Worm (Caenorhabditis elegans) whole organism, mixed stage, embryonic: ENCODE data around the gene C10A4.1.

Source experiments
- M03D4.4 ChIP-seq: sonication (generic microtip); optimal IDR thresholded peaks from 2 replicates; lab custom pipeline; 2017; ENCODE audit warnings: mild to moderate bottlenecking, missing genetic modification characterization, missing compliant biosample characterization
- bed-3 ChIP-seq: fragments of 200-800 bp; sonication (Bioruptor generic); optimal IDR thresholded peaks from 3 replicates; lab custom pipeline; 2018; ENCODE audit warnings: mild to moderate bottlenecking, missing genetic modification characterization, moderate library complexity, missing compliant biosample characterization
- blmp-1 ChIP-seq: fragments of 150-350 bp; optimal IDR thresholded peaks from 2 replicates; lab custom pipeline; 2014; ENCODE audit warnings: missing biosample characterization, missing genetic modification characterization
- ceh-39 ChIP-seq: fragments of 150-350 bp; optimal IDR thresholded peaks from 2 replicates; lab custom pipeline; 2014; ENCODE audit warnings: missing biosample characterization, missing genetic modification characterization
- ces-1 ChIP-seq: fragments of 150-350 bp; optimal IDR thresholded peaks from 2 replicates; lab custom pipeline; 2014; ENCODE audit warnings: missing biosample characterization, missing genetic modification reagents, missing genetic modification characterization
- cnd-1 ChIP-seq: fragments of 200-800 bp; sonication (Bioruptor generic); optimal IDR thresholded peaks from 2 replicates; lab custom pipeline; 2018; ENCODE audit warnings: mild to moderate bottlenecking, missing genetic modification characterization, missing compliant biosample characterization
- drap-1 ChIP-seq: fragments of 200-800 bp; sonication (Bioruptor generic); optimal IDR thresholded peaks from 3 replicates; lab custom pipeline; 2018; ENCODE audit warnings: mild to moderate bottlenecking, missing genetic modification characterization, missing compliant biosample characterization
- elt-1 ChIP-seq: sonication (generic microtip); optimal IDR thresholded peaks from 2 replicates; lab custom pipeline; 2017; ENCODE audit warnings: missing genetic modification characterization, mild to moderate bottlenecking, missing compliant biosample characterization, antibody characterized with exemption, moderate library complexity, borderline replicate concordance; ENCODE audit not compliant: insufficient read depth
- elt-3 ChIP-seq: fragments of 150-350 bp; optimal IDR thresholded peaks from 2 replicates; lab custom pipeline; 2014; ENCODE audit warnings: missing biosample characterization, missing genetic modification characterization
- flh-1 ChIP-seq: fragments of 200-800 bp; sonication (Bioruptor generic); optimal IDR thresholded peaks from 2 replicates; lab custom pipeline; 2018; ENCODE audit warnings: mild to moderate bottlenecking, missing genetic modification characterization, moderate library complexity, missing compliant biosample characterization
- ham-2 ChIP-seq: fragments of 200-800 bp; sonication (Bioruptor generic); optimal IDR thresholded peaks from 2 replicates; lab custom pipeline; 2018; ENCODE audit warnings: mild to moderate bottlenecking, missing genetic modification characterization, missing compliant biosample characterization
- hlh-1 ChIP-seq: fragments of 150-350 bp; optimal IDR thresholded peaks from 2 replicates; lab custom pipeline; 2014; ENCODE audit warnings: missing biosample characterization, missing genetic modification reagents, missing genetic modification characterization
- lin-13 ChIP-seq: fragments of 150-350 bp; optimal IDR thresholded peaks from 2 replicates; lab custom pipeline; 2014; ENCODE audit warnings: missing biosample characterization, missing genetic modification characterization
- lin-32 ChIP-seq: fragments of 200-800 bp; sonication (Bioruptor generic); optimal IDR thresholded peaks from 2 replicates; lab custom pipeline; 2018; ENCODE audit warnings: mild to moderate bottlenecking, missing genetic modification characterization, missing compliant biosample characterization
- mab-5 ChIP-seq: fragments of 150-350 bp; optimal IDR thresholded peaks from 2 replicates; lab custom pipeline; 2014; ENCODE audit warnings: missing biosample characterization, missing genetic modification characterization
- mep-1 ChIP-seq: fragments of 150-350 bp; optimal IDR thresholded peaks from 2 replicates; lab custom pipeline; 2017; ENCODE audit warnings: missing biosample characterization, missing genetic modification reagents, missing genetic modification characterization, inconsistent platforms
- mls-2 ChIP-seq: sonication (generic microtip); optimal IDR thresholded peaks from 2 replicates; lab custom pipeline; 2016; ENCODE audit warnings: mild to moderate bottlenecking, missing genetic modification characterization, moderate library complexity, missing compliant biosample characterization
- nhr-12 ChIP-seq: fragments of 150-350 bp; optimal IDR thresholded peaks from 2 replicates; lab custom pipeline; 2014; ENCODE audit warnings: missing biosample characterization, missing genetic modification characterization
- nhr-237 ChIP-seq: fragments of 150-350 bp; optimal IDR thresholded peaks from 2 replicates; lab custom pipeline; 2014; ENCODE audit warnings: missing biosample characterization, missing genetic modification characterization
- nhr-76 ChIP-seq: sonication (generic microtip); optimal IDR thresholded peaks from 2 replicates; lab custom pipeline; 2017; ENCODE audit warnings: missing biosample characterization, missing genetic modification characterization
- sem-2 ChIP-seq: fragments of 200-800 bp; sonication (Bioruptor generic); optimal IDR thresholded peaks from 2 replicates; lab custom pipeline; 2018; ENCODE audit warnings: mild to moderate bottlenecking, missing genetic modification characterization, missing compliant biosample characterization
- snpc-4 ChIP-seq: fragments of 150-350 bp; optimal IDR thresholded peaks from 2 replicates; lab custom pipeline; 2014; ENCODE audit warnings: missing biosample characterization, missing genetic modification characterization
- sptf-1 ChIP-seq: sonication (generic microtip); optimal IDR thresholded peaks from 2 replicates; lab custom pipeline; 2017; ENCODE audit warnings: mild to moderate bottlenecking, missing genetic modification characterization, moderate library complexity, missing compliant biosample characterization
- tbx-8 ChIP-seq: fragments of 200-800 bp; sonication (Bioruptor generic); optimal IDR thresholded peaks from 2 replicates; lab custom pipeline; 2018; ENCODE audit warnings: mild to moderate bottlenecking, missing genetic modification characterization, moderate library complexity, missing compliant biosample characterization
- unc-120 ChIP-seq: sonication (generic microtip); optimal IDR thresholded peaks from 2 replicates; lab custom pipeline; 2017; ENCODE audit warnings: missing genetic modification characterization, missing compliant biosample characterization; ENCODE audit not compliant: poor library complexity, severe bottlenecking
- unc-39 ChIP-seq: fragments of 150-350 bp; optimal IDR thresholded peaks from 2 replicates; lab custom pipeline; 2014; ENCODE audit warnings: missing biosample characterization, missing genetic modification characterization
- unc-62 ChIP-seq: fragments of 150-350 bp; optimal IDR thresholded peaks from 2 replicates; lab custom pipeline; 2014; ENCODE audit warnings: missing biosample characterization, missing genetic modification reagents, missing genetic modification characterization
- zip-8 ChIP-seq: fragments of 150-350 bp; optimal IDR thresholded peaks from 2 replicates; lab custom pipeline; 2014; ENCODE audit warnings: missing biosample characterization, missing genetic modification characterization
- ztf-11 ChIP-seq: fragments of 150-350 bp; optimal IDR thresholded peaks from 2 replicates; lab custom pipeline; 2014; ENCODE audit warnings: missing biosample characterization, missing genetic modification characterization

Gene C10A4.1

DNA sequence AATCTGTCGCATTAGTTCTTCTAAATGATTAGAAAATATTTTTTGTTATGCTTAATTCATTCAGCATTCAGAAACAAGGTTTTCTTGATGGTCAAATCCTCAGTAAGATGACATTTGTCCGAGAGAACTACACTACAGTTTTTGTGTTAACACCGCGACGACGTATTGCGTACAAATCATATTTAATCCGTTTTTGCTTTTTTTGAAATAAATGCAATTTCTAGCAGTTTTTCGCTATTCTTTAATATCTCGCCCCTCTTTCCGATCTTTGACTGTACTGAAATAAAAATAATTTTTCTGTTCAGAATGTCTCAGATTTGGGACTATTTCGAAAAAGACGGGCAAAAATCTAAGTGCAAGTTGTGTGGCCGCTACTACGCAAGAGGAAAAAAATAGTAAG, at the start of gene C10A4.1:
Gene C10A4.1 (plus strand): TSS at position 301 of the 400 bp plus-strand sequence.
- TF ChIP-seq ceh-39 (tag; lab: Kevin White, UChicago): no peak
- no peak for TF ChIP-seq bed-3 (GFP tag; lab: Kevin White, UChicago)
- no peak for TF ChIP-seq tbx-8 (GFP tag; lab: Kevin White, UChicago)
- no peak for TF ChIP-seq elt-3 (tag; lab: Kevin White, UChicago)
- no peak for TF ChIP-seq nhr-237 (tag; lab: Kevin White, UChicago)
- TF ChIP-seq ces-1 (GFP tag; lab: Kevin White, UChicago): no peak
- no peak for TF ChIP-seq unc-120 (tag; lab: Kevin White, UChicago)
- no peak for TF ChIP-seq M03D4.4 (tag; lab: Kevin White, UChicago)
- TF ChIP-seq zip-8 (tag; lab: Kevin White, UChicago): no peak

DNA sequence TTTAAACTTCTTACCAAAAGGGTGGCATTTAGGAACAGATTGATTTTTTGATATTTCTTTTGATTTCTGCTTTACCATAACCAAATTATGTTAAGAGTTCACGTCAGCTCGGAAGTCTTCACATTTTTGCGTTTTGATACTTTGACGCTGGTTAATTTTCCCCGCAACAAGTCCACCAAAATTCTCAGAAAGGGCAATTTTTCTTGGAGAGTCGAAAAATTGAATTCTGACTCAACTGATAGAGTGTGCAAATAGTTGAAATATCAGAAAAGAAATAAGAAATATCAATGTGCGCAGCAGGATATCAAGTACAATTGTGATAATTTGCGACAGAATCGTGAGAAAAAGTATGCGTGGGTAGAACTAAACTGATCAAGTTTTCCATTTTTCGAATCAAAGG, 46.4 kb upstream of the C10A4.1 start:
- TF ChIP-seq ham-2 (GFP tag; lab: Kevin White, UChicago): no peak
- TF ChIP-seq sem-2 (GFP tag; lab: Kevin White, UChicago): no peak
- TF ChIP-seq nhr-12: no peak
- no peak for TF ChIP-seq zip-8 (tag; lab: Kevin White, UChicago)
- no peak for TF ChIP-seq unc-62 (GFP tag; lab: Kevin White, UChicago)
- no peak for TF ChIP-seq ceh-39 (tag; lab: Kevin White, UChicago)
- TF ChIP-seq unc-120 (tag; lab: Kevin White, UChicago): no peak
- no peak for TF ChIP-seq blmp-1 (tag; lab: Kevin White, UChicago)
- no peak for TF ChIP-seq sptf-1
- no peak for TF ChIP-seq drap-1 (GFP tag; lab: Kevin White, UChicago)
- TF ChIP-seq mls-2 (tag; lab: Kevin White, UChicago): no peak
- no peak for TF ChIP-seq cnd-1 (tag; lab: Kevin White, UChicago)
- TF ChIP-seq flh-1: no peak
- no peak for TF ChIP-seq snpc-4 (tag; lab: Kevin White, UChicago)
- no peak for TF ChIP-seq nhr-76 (tag; lab: Kevin White, UChicago)
- TF ChIP-seq M03D4.4 (tag; lab: Kevin White, UChicago): no peak
- no peak for TF ChIP-seq lin-13 (tag; lab: Kevin White, UChicago)
- no peak for TF ChIP-seq hlh-1 (tag; lab: Kevin White, UChicago)

DNA sequence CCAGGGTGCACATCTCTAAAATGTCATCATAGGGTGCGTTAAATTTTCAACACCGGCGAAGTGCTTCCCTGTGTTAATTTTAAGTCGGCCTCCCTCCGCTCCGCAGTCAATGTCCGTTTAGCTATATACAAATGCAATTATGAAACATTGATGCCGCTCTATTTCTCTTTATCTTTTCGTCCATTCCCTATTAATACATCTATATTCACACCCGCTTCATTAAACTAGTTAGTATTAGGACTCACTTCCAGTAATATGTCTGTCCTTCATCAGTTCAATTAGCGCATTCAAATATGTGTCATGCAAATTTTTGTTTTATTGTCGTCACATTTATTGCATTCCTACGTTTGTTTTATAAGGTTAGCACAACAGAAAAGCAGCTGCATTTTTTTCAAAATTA, 44.2 kb upstream of the C10A4.1 start:
- TF ChIP-seq ztf-11 (tag; lab: Kevin White, UChicago): no peak
- TF ChIP-seq ces-1 (GFP tag; lab: Kevin White, UChicago): peak; percentile 63

DNA sequence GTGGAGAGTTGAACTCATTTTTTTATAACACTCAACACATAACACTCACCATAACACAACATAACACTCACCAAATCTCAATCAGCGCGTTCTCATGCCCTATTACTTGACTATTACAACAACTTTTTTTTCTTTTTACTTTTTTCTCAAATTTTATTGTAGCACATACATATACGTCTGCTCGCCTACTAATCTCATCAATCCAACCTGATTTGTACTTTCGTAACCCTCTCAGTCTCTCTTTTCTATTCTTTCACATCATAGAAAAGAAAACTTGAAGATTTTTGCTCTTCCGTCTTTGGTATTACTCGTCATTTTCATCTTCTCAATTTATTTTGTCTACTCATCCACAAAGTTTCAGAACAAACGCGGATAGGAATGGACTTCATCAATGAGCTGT, 39.2 kb upstream of the C10A4.1 start, which contains the start of gene npr-8:
Gene npr-8 (plus strand): TSS at position 362 of the 400 bp plus-strand sequence.
- no peak for TF ChIP-seq elt-1 (tag; lab: Kevin White, UChicago)
- TF ChIP-seq ces-1 (GFP tag; lab: Kevin White, UChicago): peak; percentile 48

DNA sequence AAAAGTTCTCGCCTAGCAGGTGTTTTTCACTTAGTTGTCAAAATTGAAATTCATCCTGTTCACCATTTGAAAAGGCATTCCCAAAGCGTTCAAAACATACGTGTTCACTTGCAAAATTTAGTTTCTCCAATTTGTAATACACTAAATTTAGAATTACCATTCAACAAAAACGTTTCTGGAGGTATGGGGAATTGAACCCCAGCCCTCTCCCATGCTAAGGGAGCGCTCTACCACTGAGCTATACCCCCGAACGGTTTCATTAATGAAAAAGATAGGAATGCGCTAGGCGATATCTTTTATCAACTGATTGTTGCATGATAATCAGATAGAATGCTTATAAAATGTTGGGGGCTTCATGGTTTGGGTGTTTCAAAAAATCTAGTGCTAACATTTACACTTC, 37.6 kb upstream of the C10A4.1 start:
- TF ChIP-seq lin-32 (GFP tag; lab: Kevin White, UChicago): no peak
- no peak for TF ChIP-seq M03D4.4 (tag; lab: Kevin White, UChicago)
- TF ChIP-seq, all 35 proteins: peak for 0

DNA sequence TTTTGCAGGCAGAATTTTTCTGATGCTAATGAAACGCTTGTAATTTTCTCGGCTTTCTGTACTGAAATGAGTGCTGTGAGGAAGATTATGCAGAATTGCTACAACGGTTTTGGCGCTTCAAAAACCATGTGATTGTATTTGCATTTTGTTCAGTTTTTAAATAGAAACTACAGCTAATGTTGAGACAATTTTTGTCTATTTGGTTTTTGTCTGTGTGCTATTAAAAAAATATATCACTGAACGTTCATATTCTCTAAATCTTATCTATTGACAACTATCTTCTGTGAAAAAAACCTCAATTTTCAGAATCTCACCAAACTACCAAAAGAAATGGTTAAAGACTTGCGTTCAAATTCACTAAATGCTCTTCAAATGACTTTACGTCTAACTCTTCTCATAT, 25.9 kb upstream of the C10A4.1 start, which contains the start of gene C10A4.6:
Gene C10A4.6 (plus strand): TSS at position 301 of the 400 bp plus-strand sequence.
- TF ChIP-seq unc-62 (GFP tag; lab: Kevin White, UChicago): no peak
- no peak for TF ChIP-seq sem-2 (GFP tag; lab: Kevin White, UChicago)
- no peak for TF ChIP-seq flh-1
- no peak for TF ChIP-seq lin-32 (GFP tag; lab: Kevin White, UChicago)
- TF ChIP-seq lin-13 (tag; lab: Kevin White, UChicago): no peak
- no peak for TF ChIP-seq unc-120 (tag; lab: Kevin White, UChicago)
- no peak for TF ChIP-seq nhr-76 (tag; lab: Kevin White, UChicago)
- TF ChIP-seq unc-39 (tag; lab: Kevin White, UChicago): no peak
- TF ChIP-seq mep-1 (tag; lab: Kevin White, UChicago): no peak
- TF ChIP-seq zip-8 (tag; lab: Kevin White, UChicago): no peak
- TF ChIP-seq mab-5 (tag; lab: Kevin White, UChicago): no peak
- TF ChIP-seq cnd-1 (tag; lab: Kevin White, UChicago): no peak
- no peak for TF ChIP-seq drap-1 (GFP tag; lab: Kevin White, UChicago)
- no peak for TF ChIP-seq nhr-237 (tag; lab: Kevin White, UChicago)
